Fruit fly (Drosophila melanogaster) whole organism, embryonic: ENCODE data around the gene hiro.

Experiments used
- Atf3 ChIP-seq: fragments of 200-800 bp; sonication (Bioruptor generic); optimal IDR thresholded peaks from 3 replicates; lab custom pipeline; 2016; ENCODE audit warnings: missing biosample characterization, missing genetic modification characterization
- Awh ChIP-seq: fragments of 200-800 bp; sonication (Bioruptor generic); IDR thresholded peaks from 2 replicates; pipeline ENCODE4, ENCODE4 v1.3.6; 2022; ENCODE audit warnings: missing biosample characterization, missing genetic modification characterization
- BtbVII ChIP-seq: fragments of 200-800 bp; sonication (Bioruptor generic); optimal IDR thresholded peaks from 3 replicates; lab custom pipeline; 2017; ENCODE audit warnings: missing biosample characterization, mild to moderate bottlenecking, missing genetic modification characterization
- Bteb2 ChIP-seq: fragments of 200-800 bp; sonication (Bioruptor generic); optimal IDR thresholded peaks from 2 replicates; lab custom pipeline; 2016; ENCODE audit warnings: missing biosample characterization, missing genetic modification characterization
- CG11695 ChIP-seq: fragments of 200-800 bp; sonication (Bioruptor generic); IDR thresholded peaks from 3 replicates; pipeline ENCODE4 v1.3.6; 2022; ENCODE audit warnings: missing biosample characterization, missing genetic modification characterization
- CG12769 ChIP-seq: fragments of 200-800 bp; sonication (Bioruptor generic); optimal IDR thresholded peaks from 2 replicates; lab custom pipeline; 2019; ENCODE audit warnings: missing biosample characterization, mild to moderate bottlenecking, missing genetic modification characterization, moderate library complexity
- CG12942 ChIP-seq: fragments of 200-800 bp; sonication (Bioruptor generic); optimal IDR thresholded peaks from 3 replicates; lab custom pipeline; 2016; ENCODE audit warnings: missing biosample characterization, missing genetic modification characterization
- CG13624 ChIP-seq: fragments of 200-800 bp; sonication (Bioruptor generic); optimal IDR thresholded peaks from 2 replicates; lab custom pipeline; 2016; ENCODE audit warnings: missing biosample characterization, missing genetic modification characterization
- CG13894 ChIP-seq: fragments of 200-800 bp; sonication (Bioruptor generic); optimal IDR thresholded peaks from 3 replicates; lab custom pipeline; 2018; ENCODE audit warnings: missing biosample characterization, mild to moderate bottlenecking, missing genetic modification characterization, moderate library complexity
- CG14050 ChIP-seq: fragments of 200-800 bp; sonication (Bioruptor generic); IDR thresholded peaks from 3 replicates; pipeline ENCODE4 v1.3.6; 2022; ENCODE audit warnings: missing biosample characterization, missing genetic modification characterization
- CG15514 ChIP-seq: fragments of 200-800 bp; sonication (Bioruptor generic); optimal IDR thresholded peaks from 3 replicates; lab custom pipeline; 2017; ENCODE audit warnings: missing biosample characterization, missing genetic modification characterization, mild to moderate bottlenecking, moderate library complexity, missing genetic modification reagents
- CG1603 ChIP-seq: fragments of 200-800 bp; sonication (Bioruptor generic); optimal IDR thresholded peaks from 2 replicates; lab custom pipeline; 2019; ENCODE audit warnings: missing biosample characterization, mild to moderate bottlenecking, missing genetic modification characterization, moderate library complexity
- CG1647 ChIP-seq: fragments of 200-800 bp; sonication (Bioruptor generic); optimal IDR thresholded peaks from 3 replicates; lab custom pipeline; 2016; ENCODE audit warnings: missing biosample characterization, missing genetic modification characterization
- CG16813 ChIP-seq: fragments of 200-800 bp; sonication (Bioruptor generic); IDR thresholded peaks from 3 replicates; pipeline ENCODE4 v1.3.6; 2022; ENCODE audit warnings: missing biosample characterization, missing genetic modification characterization; ENCODE audit not compliant: partially characterized antibody
- CG2199 ChIP-seq: fragments of 200-800 bp; sonication (Bioruptor generic); IDR thresholded peaks from 3 replicates; pipeline ENCODE4 v1.3.6; 2022; ENCODE audit warnings: missing biosample characterization, missing genetic modification characterization
- CG34224 ChIP-seq: fragments of 200-800 bp; sonication (Bioruptor generic); IDR thresholded peaks from 3 replicates; pipeline ENCODE4 v1.3.6; 2022; ENCODE audit warnings: missing biosample characterization, missing genetic modification characterization; ENCODE audit not compliant: partially characterized antibody
- CG34422 ChIP-seq: fragments of 200-800 bp; sonication (Bioruptor generic); IDR thresholded peaks from 3 replicates; pipeline ENCODE4 v1.3.6; 2022; ENCODE audit warnings: missing biosample characterization, missing genetic modification characterization
- CG3838 ChIP-seq: fragments of 200-800 bp; sonication (Bioruptor generic); optimal IDR thresholded peaks from 3 replicates; lab custom pipeline; 2016; ENCODE audit warnings: missing biosample characterization, missing genetic modification characterization
- CG42726 ChIP-seq: fragments of 200-800 bp; sonication (Bioruptor generic); IDR thresholded peaks from 2 replicates; pipeline ENCODE4 v1.3.6; 2022; ENCODE audit warnings: missing biosample characterization, missing genetic modification characterization; ENCODE audit not compliant: partially characterized antibody
- CG4820 ChIP-seq: fragments of 200-800 bp; sonication (Bioruptor generic); optimal IDR thresholded peaks from 3 replicates; lab custom pipeline; 2016; ENCODE audit warnings: missing biosample characterization, missing genetic modification characterization
- CG6791 ChIP-seq: fragments of 200-800 bp; sonication (Bioruptor generic); IDR thresholded peaks from 3 replicates; pipeline ENCODE4 v1.3.6; 2022; ENCODE audit warnings: missing biosample characterization, missing genetic modification characterization; ENCODE audit not compliant: partially characterized antibody
- CG8089 ChIP-seq: fragments of 200-800 bp; sonication (Bioruptor generic); optimal IDR thresholded peaks from 3 replicates; lab custom pipeline; 2016; ENCODE audit warnings: missing biosample characterization, missing genetic modification characterization
- Dll ChIP-seq: fragments of 200-800 bp; sonication (Bioruptor generic); IDR thresholded peaks from 4 replicates; pipeline ENCODE4 v1.3.6; 2022; ENCODE audit warnings: missing biosample characterization, missing genetic modification characterization; ENCODE audit not compliant: partially characterized antibody
- ERR ChIP-seq: fragments of 200-800 bp; sonication (Bioruptor generic); optimal IDR thresholded peaks from 2 replicates; lab custom pipeline; 2016; ENCODE audit warnings: missing biosample characterization, missing genetic modification characterization
- Ets97D ChIP-seq: fragments of 200-800 bp; sonication (Bioruptor generic); optimal IDR thresholded peaks from 3 replicates; lab custom pipeline; 2016; ENCODE audit warnings: missing biosample characterization, missing genetic modification characterization
- Fer1 ChIP-seq: fragments of 200-800 bp; sonication (Bioruptor generic); optimal IDR thresholded peaks from 2 replicates; lab custom pipeline; 2017; ENCODE audit warnings: missing biosample characterization, mild to moderate bottlenecking, missing genetic modification characterization
- Med ChIP-seq: fragments of 200-800 bp; sonication (Bioruptor generic); peaks from one replicate; lab custom pipeline; 2016; ENCODE audit warnings: missing biosample characterization, missing genetic modification characterization, mild to moderate bottlenecking, inconsistent platforms, moderate library complexity
- Optix ChIP-seq: fragments of 200-800 bp; sonication (Bioruptor generic); IDR thresholded peaks from 3 replicates; pipeline ENCODE4 v1.3.6; 2022; ENCODE audit warnings: missing biosample characterization, missing genetic modification characterization
- Rfx ChIP-seq: fragments of 200-800 bp; sonication (Bioruptor generic); IDR thresholded peaks from 2 replicates; pipeline ENCODE4 v1.3.6; 2022; ENCODE audit warnings: missing biosample characterization, missing genetic modification characterization
- Scr ChIP-seq: fragments of 200-800 bp; sonication (Bioruptor generic); IDR thresholded peaks from 2 replicates; pipeline ENCODE4 v1.3.6; 2022; ENCODE audit warnings: missing biosample characterization, missing genetic modification characterization; ENCODE audit not compliant: partially characterized antibody
- Sox102F ChIP-seq: fragments of 200-800 bp; sonication (Bioruptor generic); optimal IDR thresholded peaks from 2 replicates; lab custom pipeline; 2018; ENCODE audit warnings: missing biosample characterization, mild to moderate bottlenecking, missing genetic modification characterization, moderate library complexity
- ab ChIP-seq: fragments of 200-800 bp; sonication (Bioruptor generic); optimal IDR thresholded peaks from 2 replicates; lab custom pipeline; 2016; ENCODE audit warnings: missing biosample characterization, missing genetic modification characterization
- abd-A ChIP-seq: fragments of 200-800 bp; sonication (Bioruptor generic); optimal IDR thresholded peaks from 3 replicates; lab custom pipeline; 2019; ENCODE audit warnings: missing biosample characterization, mild to moderate bottlenecking, missing genetic modification characterization, moderate library complexity
- ash1 ChIP-seq: fragments of 200-800 bp; sonication (Bioruptor generic); optimal IDR thresholded peaks from 2 replicates; lab custom pipeline; 2018; ENCODE audit warnings: missing biosample characterization, mild to moderate bottlenecking, missing genetic modification characterization
- chm ChIP-seq: fragments of 200-800 bp; sonication (Bioruptor generic); IDR thresholded peaks from 2 replicates; pipeline ENCODE4 v1.3.6; 2022; ENCODE audit warnings: missing biosample characterization, missing genetic modification characterization
- ci ChIP-seq: fragments of 200-800 bp; sonication (Bioruptor generic); IDR thresholded peaks from 3 replicates; pipeline ENCODE4 v1.3.6; 2022; ENCODE audit warnings: missing biosample characterization, missing genetic modification characterization
- dysf ChIP-seq: fragments of 200-800 bp; sonication (Bioruptor generic); IDR thresholded peaks from 3 replicates; pipeline ENCODE4 v1.3.6; 2022; ENCODE audit warnings: missing biosample characterization, missing genetic modification characterization
- hb ChIP-seq: fragments of 200-800 bp; sonication (Bioruptor generic); IDR thresholded peaks from 3 replicates; pipeline ENCODE4 v1.3.6; 2022; ENCODE audit warnings: missing biosample characterization, missing genetic modification characterization; ENCODE audit not compliant: partially characterized antibody
- her ChIP-seq: fragments of 200-800 bp; sonication (Bioruptor generic); optimal IDR thresholded peaks from 2 replicates; lab custom pipeline; 2016; ENCODE audit warnings: missing biosample characterization, missing genetic modification characterization
- ind ChIP-seq: fragments of 200-800 bp; sonication (Bioruptor generic); optimal IDR thresholded peaks from 3 replicates; lab custom pipeline; 2016; ENCODE audit warnings: missing biosample characterization, missing genetic modification characterization
- insv ChIP-seq, 2 experiments: fragments of 200-800 bp; sonication (Bioruptor generic); optimal IDR thresholded peaks; 3 replicates each; lab custom pipeline; 2016 to 2018; ENCODE audit warnings: missing biosample characterization in 2 of 2, missing genetic modification characterization in 2 of 2
- knrl ChIP-seq: fragments of 200-800 bp; sonication (Bioruptor generic); IDR thresholded peaks from 3 replicates; pipeline ENCODE4 v1.3.6; 2022; ENCODE audit warnings: missing biosample characterization, missing genetic modification characterization; ENCODE audit not compliant: partially characterized antibody
- oc ChIP-seq: fragments of 200-800 bp; sonication (Bioruptor generic); optimal IDR thresholded peaks from 2 replicates; lab custom pipeline; 2018; ENCODE audit warnings: missing biosample characterization, mild to moderate bottlenecking, missing genetic modification characterization, moderate library complexity
- pan ChIP-seq, 4 experiments: fragments of >200 bp in 3 of 4; fragments of 200-800 bp in 1 of 4; sonication (Bioruptor generic) in 1 of 4; optimal IDR thresholded peaks in 3 of 4; IDR thresholded peaks in 1 of 4; 2 replicates each; pipeline versions ENCODE4 v1.3.6 to Lab custom; 2017 to 2022; ENCODE audit warnings: missing biosample characterization in 2 of 4, missing genetic modification characterization in 2 of 4, mixed read lengths in 1 of 4
- sd ChIP-seq: fragments of 200-800 bp; sonication (Bioruptor generic); optimal IDR thresholded peaks from 3 replicates; lab custom pipeline; 2018; ENCODE audit warnings: missing biosample characterization, mild to moderate bottlenecking, missing genetic modification characterization, moderate library complexity
- so ChIP-seq: fragments of 200-800 bp; sonication (Bioruptor generic); IDR thresholded peaks from 3 replicates; pipeline ENCODE4 v1.3.6; 2022; ENCODE audit warnings: missing biosample characterization, missing genetic modification characterization
- sob ChIP-seq: fragments of 200-800 bp; sonication (Bioruptor generic); IDR thresholded peaks from 2 replicates; pipeline ENCODE4 v1.3.6; 2022; ENCODE audit warnings: missing biosample characterization, missing genetic modification characterization
- vvl ChIP-seq: fragments of 200-800 bp; sonication (Bioruptor generic); IDR thresholded peaks from 2 replicates; pipeline ENCODE4 v1.3.6; 2022; ENCODE audit warnings: missing biosample characterization, missing genetic modification characterization

hiro gene

dm6 chr3L:698748-699367 lies 11.1 kb upstream of the hiro start, which contains the start of gene CG13894 (continued):
- TF ChIP-seq knrl (GFP tag; lab: Robert Waterston, UW): peak; percentile 20; the same call in 1 of the 3 replicates
- TF ChIP-seq abd-A: peak; percentile 66
- TF ChIP-seq ind (GFP tag; lab: Kevin White, UChicago): no peak
- TF ChIP-seq CG12942 (GFP tag; lab: Kevin White, UChicago): no peak
- TF ChIP-seq Med (GFP tag; lab: Kevin White, UChicago): peak; percentile 81
- peak; percentile 61 for TF ChIP-seq oc (tag; lab: Kevin White, UChicago)
- no peak for TF ChIP-seq CG8089
- TF ChIP-seq Atf3 (GFP tag; lab: Kevin White, UChicago): peak; percentile 3
- peak; percentile 92 for TF ChIP-seq CG2199 (GFP tag; lab: Robert Waterston, UW)
- TF ChIP-seq CG12769 (tag; lab: Kevin White, UChicago): peak; percentile 94
- peak; percentile 56 for TF ChIP-seq CG15514 (GFP tag; lab: Kevin White, UChicago)
- peak; percentile 52 for TF ChIP-seq BtbVII
- TF ChIP-seq so: peak; percentile 58; the same call in 2 of the 3 replicates
- TF ChIP-seq insv (GFP tag; optimal IDR thresholded peaks at IDR 0.05; lab: Kevin White, UChicago): peak in 1 of 2 experiments; percentile 2
- TF ChIP-seq Awh: peak; percentile 53; the same call in 1 of the 2 replicates
- TF ChIP-seq CG34224 (GFP tag; lab: Robert Waterston, UW): peak; percentile 29; the same call in 1 of the 3 replicates
- no peak for TF ChIP-seq Sox102F (GFP tag; lab: Kevin White, UChicago)
- TF ChIP-seq CG34422 (GFP tag; lab: Robert Waterston, UW): 0 out of 3 replicates have a peak, but pooled peaks have one; percentile 37
- peak; percentile 29 for TF ChIP-seq Fer1 (GFP tag; lab: Kevin White, UChicago)
- TF ChIP-seq ERR (GFP tag; lab: Kevin White, UChicago): no peak
- TF ChIP-seq CG1603 (tag; lab: Kevin White, UChicago): peak; percentile 13
- no peak for TF ChIP-seq her (GFP tag; lab: Kevin White, UChicago)
- TF ChIP-seq Ets97D (GFP tag; lab: Kevin White, UChicago): no peak
- TF ChIP-seq CG6791 (GFP tag; lab: Robert Waterston, UW): peak; percentile 88
- TF ChIP-seq CG4820 (GFP tag; lab: Kevin White, UChicago): no peak
- peak; percentile 100 for TF ChIP-seq CG13894
- TF ChIP-seq vvl (GFP tag; lab: Robert Waterston, UW): peak; percentile 54
- 0 out of 3 replicates have a peak, but pooled peaks have one; percentile 25 for TF ChIP-seq CG16813
- peak; percentile 12 for TF ChIP-seq CG3838
- no peak for TF ChIP-seq hb (GFP tag; lab: Robert Waterston, UW)
- peak; percentile 37 for TF ChIP-seq Bteb2 (GFP tag; lab: Kevin White, UChicago)
- peak; percentile 13; the same call in 1 of the 3 replicates for TF ChIP-seq CG11695
- no peak for TF ChIP-seq dysf (GFP tag; lab: Robert Waterston, UW)
- TF ChIP-seq sd (tag; lab: Kevin White, UChicago): peak; percentile 62
- peak; percentile 77 for TF ChIP-seq chm (GFP tag; lab: Robert Waterston, UW)
- TF ChIP-seq CG1647: no peak
- 0 out of 4 replicates have a peak, but pooled peaks have one; percentile 38 for TF ChIP-seq Dll (GFP tag; lab: Robert Waterston, UW)
- peak; percentile 47 for TF ChIP-seq CG13624 (GFP tag; lab: Kevin White, UChicago)
- 0 out of 2 replicates have a peak, but pooled peaks have one; percentile 6 for TF ChIP-seq Rfx (GFP tag; lab: Robert Waterston, UW)
- TF ChIP-seq ci (GFP tag; lab: Robert Waterston, UW): peak; percentile 71; the same call in 2 of the 3 replicates
- 0 out of 3 replicates have a peak, but pooled peaks have one; percentile 17 for TF ChIP-seq Optix (GFP tag; lab: Robert Waterston, UW)
- no peak for TF ChIP-seq ab (GFP tag; lab: Kevin White, UChicago)
- TF ChIP-seq CG42726 (GFP tag; lab: Robert Waterston, UW): peak; percentile 24; the same call in 1 of the 2 replicates
- TF ChIP-seq ash1 (GFP tag; lab: Kevin White, UChicago): peak; percentile 47
- TF ChIP-seq Scr (GFP tag; lab: Robert Waterston, UW): 0 out of 2 replicates have a peak, but pooled peaks have one; percentile 15
- TF ChIP-seq pan (optimal IDR thresholded peaks at IDR 0.05; lab: Kevin White, UChicago): no peak
- no peak for TF ChIP-seq pan (GFP tag; optimal IDR thresholded peaks at IDR 0.05 in 1 of 2, IDR thresholded peaks at IDR 0.05 in 1 of 2)
- peak; percentile 29; the same call in 1 of the 2 replicates for TF ChIP-seq sob (GFP tag; lab: Robert Waterston, UW)
- TF ChIP-seq CG14050: no peak
